Fruit fly (Drosophila melanogaster): ENCODE data around the gene CG34043.

Gene CG34043

DNA sequence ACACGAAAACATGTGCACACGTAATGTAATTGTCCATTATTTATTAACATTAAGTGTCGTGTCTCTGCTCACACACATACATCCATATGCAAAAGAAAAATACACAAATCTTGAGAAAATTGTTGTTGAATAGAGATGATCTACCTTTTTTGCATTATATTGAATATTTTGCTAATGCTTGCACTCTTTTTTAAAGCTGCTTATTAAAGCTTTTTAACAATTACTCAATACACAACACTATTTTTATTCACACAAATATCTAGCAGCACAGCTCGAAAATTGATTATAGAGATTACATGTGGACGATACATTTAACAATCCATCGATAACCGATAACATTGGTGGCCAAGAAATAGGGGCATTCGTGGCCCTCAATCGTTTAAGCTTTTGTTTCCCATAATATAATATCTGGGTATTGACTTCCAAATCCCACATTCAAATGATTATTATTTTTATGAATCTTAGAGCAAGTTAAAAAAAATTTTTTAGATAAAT lies 11.4 kb upstream of the CG34043 start, which contains the start of gene Ufd4 (continued):
- TF ChIP-seq sens-2 (GFP tag; IDR thresholded peaks at IDR 0.05) (no peak), maf-S (GFP tag; optimal IDR thresholded peaks at IDR 0.05) (peak; percentile 54), jing (GFP tag; optimal IDR thresholded peaks at IDR 0.05) (no peak), CG15514 (GFP tag; optimal IDR thresholded peaks at IDR 0.05) (no peak), HLH4C (GFP tag; IDR thresholded peaks at IDR 0.05; ENCODE audit: partially characterized antibody) (no peak; the same call in 2 of the 3 replicates), CG3163 (GFP tag; optimal IDR thresholded peaks at IDR 0.05) (peak; percentile 34), CG12769 (tag; optimal IDR thresholded peaks at IDR 0.05) (no peak), CG18764 (GFP tag; optimal IDR thresholded peaks at IDR 0.05) (peak; percentile 50), CG34224 (GFP tag; IDR thresholded peaks at IDR 0.05; ENCODE audit: partially characterized antibody) (peak; percentile 17; the same call in 1 of the 3 replicates), CG7271 (tag; optimal IDR thresholded peaks at IDR 0.05) (peak; percentile 45), gcm2 (GFP tag; optimal IDR thresholded peaks at IDR 0.05) (peak; percentile 56), CG12391 (tag; optimal IDR thresholded peaks at IDR 0.05) (peak; percentile 82), Fer2 (tag; optimal IDR thresholded peaks at IDR 0.05) (no peak), Nf-YA (GFP tag; IDR thresholded peaks at IDR 0.05) (peak; percentile 44; the same call in 1 of the 2 replicates), Gsc (GFP tag; IDR thresholded peaks at IDR 0.05) (no peak), tio (GFP tag; optimal IDR thresholded peaks at IDR 0.05) (no peak), Hmx (GFP tag; optimal IDR thresholded peaks at IDR 0.05) (no peak), CG7928 (GFP tag; optimal IDR thresholded peaks at IDR 0.05) (no peak), CG9817 (tag; optimal IDR thresholded peaks at IDR 0.05) (no peak), cad (GFP tag; optimal IDR thresholded peaks at IDR 0.05) (no peak), tap (tag; optimal IDR thresholded peaks at IDR 0.05) (no peak), YL-1 (GFP tag; optimal IDR thresholded peaks at IDR 0.05) (peak; percentile 37), ken (GFP tag; IDR thresholded peaks at IDR 0.05) (no peak; the same call in 2 of the 3 replicates), CG18599 (GFP tag; optimal IDR thresholded peaks at IDR 0.05) (no peak), trh (GFP tag; optimal IDR thresholded peaks at IDR 0.05) (no peak), CG2116 (GFP tag; optimal IDR thresholded peaks at IDR 0.05) (peak; percentile 43), ato (GFP tag; IDR thresholded peaks at IDR 0.05; ENCODE audit: partially characterized antibody) (no peak; the same call in 1 of the 2 replicates), CG6813 (GFP tag; optimal IDR thresholded peaks at IDR 0.05) (no peak), CG18262 (tag; optimal IDR thresholded peaks at IDR 0.05) (no peak), pita (GFP tag; optimal IDR thresholded peaks at IDR 0.05) (no peak), mam (GFP tag; optimal IDR thresholded peaks at IDR 0.05) (peak; percentile 62), Hsf (GFP tag; optimal IDR thresholded peaks at IDR 0.05) (no peak), Sin3A (optimal IDR thresholded peaks at IDR 0.05) (no peak), oc (tag; optimal IDR thresholded peaks at IDR 0.05) (no peak), da (GFP tag; optimal IDR thresholded peaks at IDR 0.05) (no peak), HLH54F (GFP tag; optimal IDR thresholded peaks at IDR 0.05) (peak; percentile 63), wor (GFP tag; IDR thresholded peaks at IDR 0.05) (no peak), Myb (GFP tag; optimal IDR thresholded peaks at IDR 0.05) (peak; percentile 21), usp (GFP tag; optimal IDR thresholded peaks at IDR 0.05) (no peak), Bdp1 (GFP tag; optimal IDR thresholded peaks at IDR 0.05) (no peak), crp (GFP tag; optimal IDR thresholded peaks at IDR 0.05) (no peak), Opbp (GFP tag; IDR thresholded peaks at IDR 0.05; ENCODE audit: partially characterized antibody) (no peak; the same call in 2 of the 3 replicates), bsh (GFP tag; optimal IDR thresholded peaks at IDR 0.05) (no peak), h (optimal IDR thresholded peaks at IDR 0.05) (no peak), CG12155 (GFP tag; optimal IDR thresholded peaks at IDR 0.05) (peak; percentile 57), Doc2 (GFP tag; IDR thresholded peaks at IDR 0.05) (no peak), CG17912 (GFP tag; optimal IDR thresholded peaks at IDR 0.05) (no peak), Ets97D (GFP tag; optimal IDR thresholded peaks at IDR 0.05) (peak; percentile 50), disco-r (GFP tag; optimal IDR thresholded peaks at IDR 0.05) (no peak), CG14860 (GFP tag; IDR thresholded peaks at IDR 0.05; ENCODE audit: partially characterized antibody) (no peak)
